Worm (Caenorhabditis elegans): ENCODE results near the gene D2062.4.

DNA sequence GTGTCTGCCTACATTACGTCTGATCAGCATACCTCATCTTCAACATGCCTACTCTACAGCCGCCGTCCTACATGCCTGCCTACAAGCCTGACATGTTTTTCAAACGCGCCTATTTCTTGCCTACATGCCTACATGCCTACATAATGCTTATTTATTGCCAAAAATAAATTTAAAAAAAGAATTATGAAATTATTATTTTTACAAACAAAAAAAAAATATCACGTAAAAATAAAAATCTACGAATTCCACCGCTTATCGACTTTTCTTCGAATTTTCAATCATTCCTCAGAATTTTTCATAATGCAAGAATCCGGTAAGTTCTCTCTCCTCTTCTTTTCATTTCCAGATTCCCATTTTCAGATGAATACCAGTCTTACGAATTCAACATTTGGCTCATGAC, 722 bp upstream of the D2062.4 start, which contains the start of gene D2062.5:
- TF ChIP-seq F55B11.4 (tag; optimal IDR thresholded peaks at IDR 0.05; ENCODE audit: borderline replicate concordance, insufficient read depth) (no peak), ceh-58 (GFP tag; IDR thresholded peaks at IDR 0.05) (no peak), D2030.7 (GFP tag; IDR thresholded peaks at IDR 0.05) (no peak)
